Worm (Caenorhabditis elegans) whole organism, L4 larva: ENCODE results near the gene T22C8.6.

Source experiments
- F26F4.8 ChIP-seq: fragments of 200-800 bp; sonication (Bioruptor generic); conservative IDR thresholded peaks from 2 replicates; pipeline ENCODE4 v1.3.6; 2022; ENCODE audit warnings: missing genetic modification characterization, missing compliant biosample characterization
- aly-2 ChIP-seq: sonication (generic microtip); optimal IDR thresholded peaks from 2 replicates; lab custom pipeline; 2018; ENCODE audit warnings: missing biosample characterization, missing genetic modification characterization
- daf-12 ChIP-seq: fragments of 150-350 bp; optimal IDR thresholded peaks from 2 replicates; lab custom pipeline; 2014; ENCODE audit warnings: missing biosample characterization, missing genetic modification reagents, missing genetic modification characterization
- dmd-8 ChIP-seq: fragments of 200-800 bp; sonication (Bioruptor generic); IDR thresholded peaks from 2 replicates; pipeline ENCODE4 v1.3.6; 2022; ENCODE audit warnings: missing genetic modification characterization, missing compliant biosample characterization
- hlh-30 ChIP-seq: sonication (generic microtip); optimal IDR thresholded peaks from 2 replicates; lab custom pipeline; 2017; ENCODE audit warnings: antibody characterized with exemption, mild to moderate bottlenecking, missing genetic modification characterization, missing compliant biosample characterization; ENCODE audit not compliant: insufficient read depth
- hmg-1.1 ChIP-seq: fragments of 200-800 bp; sonication (Bioruptor generic); IDR thresholded peaks from 2 replicates; pipeline ENCODE4 v1.3.6; 2022; ENCODE audit warnings: missing genetic modification reagents, missing genetic modification characterization, missing compliant biosample characterization
- lin-13 ChIP-seq: fragments of 150-350 bp; optimal IDR thresholded peaks from 2 replicates; lab custom pipeline; 2014; ENCODE audit warnings: missing biosample characterization, missing genetic modification reagents, missing genetic modification characterization
- nhr-237 ChIP-seq: sonication (generic microtip); optimal IDR thresholded peaks from 2 replicates; lab custom pipeline; 2017; ENCODE audit warnings: missing biosample characterization, missing genetic modification characterization
- nhr-28 ChIP-seq: fragments of 150-350 bp; optimal IDR thresholded peaks from 2 replicates; lab custom pipeline; 2014; ENCODE audit warnings: missing biosample characterization, missing genetic modification characterization
- nhr-77 ChIP-seq: fragments of 150-350 bp; optimal IDR thresholded peaks from 2 replicates; lab custom pipeline; 2014; ENCODE audit warnings: missing biosample characterization, missing genetic modification characterization
- zag-1 ChIP-seq: fragments of 150-350 bp; optimal IDR thresholded peaks from 2 replicates; lab custom pipeline; 2014; ENCODE audit warnings: missing biosample characterization, missing genetic modification characterization

DNA sequence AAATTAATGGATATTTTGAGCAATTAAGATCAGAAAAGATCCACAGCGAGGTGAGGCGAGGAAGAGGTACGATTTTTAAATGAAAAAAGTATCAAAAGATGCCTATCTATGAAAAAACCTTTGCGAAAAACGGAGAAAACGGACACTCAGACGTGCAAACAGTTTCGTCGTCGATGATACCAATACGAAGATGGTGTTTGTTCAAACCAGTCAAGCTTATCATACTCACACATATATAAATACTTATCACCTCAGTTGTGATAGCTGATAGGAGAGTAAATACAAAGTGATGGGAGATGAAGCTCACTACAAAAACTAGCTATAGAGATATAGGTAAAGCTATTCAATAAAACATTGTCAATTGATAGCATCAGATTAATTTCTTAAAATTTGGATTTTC lies 49.7 kb upstream of the T22C8.6 start:
- TF ChIP-seq F26F4.8, result no peak
- TF ChIP-seq dmd-8, result no peak
- TF ChIP-seq daf-12 (tag; lab: Kevin White, UChicago), result no peak
- TF ChIP-seq zag-1 (tag; lab: Kevin White, UChicago), result no peak
- no peak for TF ChIP-seq nhr-28 (tag; lab: Kevin White, UChicago)
- TF ChIP-seq hlh-30 (tag; lab: Kevin White, UChicago), result no peak
- TF ChIP-seq nhr-77 (tag; lab: Kevin White, UChicago), result no peak
- TF ChIP-seq lin-13 (GFP tag; lab: Kevin White, UChicago), result no peak
- TF ChIP-seq nhr-237 (tag; lab: Kevin White, UChicago), result no peak
- TF ChIP-seq hmg-1.1 (GFP tag; lab: Robert Waterston, UW), result no peak
- TF ChIP-seq aly-2 (tag; lab: Kevin White, UChicago), result no peak
